Fruit fly (Drosophila melanogaster): ENCODE results near the gene CG16815.

The CG16815 gene

dm6 chr2L:13222225-13222648 is 7.4 kb upstream of the CG16815 start, which contains the start of the genes Ski6 and CG16812 (continued):
- TF ChIP-seq CG12299 (tag; optimal IDR thresholded peaks at IDR 0.05) (peak; percentile 65), CG6813 (GFP tag; optimal IDR thresholded peaks at IDR 0.05) (no peak), CG18262 (tag; optimal IDR thresholded peaks at IDR 0.05) (peak; percentile 76), CG11247 (GFP tag; IDR thresholded peaks at IDR 0.05) (peak; percentile 52; the same call in 1 of the 2 replicates), cato (GFP tag; optimal IDR thresholded peaks at IDR 0.05; ENCODE audit: borderline replicate concordance) (peak; percentile 34), psq (GFP tag; optimal IDR thresholded peaks at IDR 0.05) (peak; percentile 21), klu (GFP tag; IDR thresholded peaks at IDR 0.05) (peak; percentile 8; the same call in 1 of the 2 replicates), CG11696 (GFP tag; IDR thresholded peaks at IDR 0.05) (0 out of 2 replicates have a peak, but pooled peaks have one; percentile 36), az2 (GFP tag; optimal IDR thresholded peaks at IDR 0.05) (peak; percentile 71), Dip3 (GFP tag; optimal IDR thresholded peaks at IDR 0.05) (peak; percentile 30), CG2120 (GFP tag; optimal IDR thresholded peaks at IDR 0.05) (peak; percentile 76), CG13296 (GFP tag; optimal IDR thresholded peaks at IDR 0.05) (peak; percentile 62), Optix (GFP tag; IDR thresholded peaks at IDR 0.05) (no peak), danr (GFP tag; IDR thresholded peaks at IDR 0.05) (peak; percentile 16; the same call in 1 of the 2 replicates), CG8359 (GFP tag; optimal IDR thresholded peaks at IDR 0.05; ENCODE audit: borderline replicate concordance) (no peak), ase (GFP tag; IDR thresholded peaks at IDR 0.05) (peak; percentile 65; the same call in 2 of the 3 replicates), CG4404 (GFP tag; IDR thresholded peaks at IDR 0.05) (peak; percentile 40; the same call in 1 of the 2 replicates), CG10654 (GFP tag; optimal IDR thresholded peaks at IDR 0.05) (peak; percentile 65), Dbx (GFP tag; IDR thresholded peaks at IDR 0.05) (peak; percentile 68), Hsf (GFP tag; optimal IDR thresholded peaks at IDR 0.05) (peak; percentile 62), hbn (GFP tag; IDR thresholded peaks at IDR 0.05; ENCODE audit: partially characterized antibody) (peak; percentile 36; the same call in 1 of the 2 replicates), Meics (GFP tag; optimal IDR thresholded peaks at IDR 0.05) (peak; percentile 48), zf30C (GFP tag; optimal IDR thresholded peaks at IDR 0.05) (no peak), CG6791 (GFP tag; IDR thresholded peaks at IDR 0.05; ENCODE audit: partially characterized antibody) (peak; percentile 35; the same call in 1 of the 3 replicates), CG8924 (tag; optimal IDR thresholded peaks at IDR 0.05) (peak; percentile 86), mam (GFP tag; optimal IDR thresholded peaks at IDR 0.05) (no peak), CG17385 (GFP tag; optimal IDR thresholded peaks at IDR 0.05) (peak; percentile 58), CG10979 (tag; optimal IDR thresholded peaks at IDR 0.05) (peak; percentile 67), CG1603 (tag; optimal IDR thresholded peaks at IDR 0.05) (peak; percentile 44), CG12659 (GFP tag; optimal IDR thresholded peaks at IDR 0.05) (peak; percentile 82), CG8388 (GFP tag; optimal IDR thresholded peaks at IDR 0.05) (peak; percentile 63), odd (GFP tag; optimal IDR thresholded peaks at IDR 0.05) (no peak), Nf-YB (GFP tag; optimal IDR thresholded peaks at IDR 0.05) (peak; percentile 47), ssp (GFP tag; IDR thresholded peaks at IDR 0.05) (peak; percentile 50; the same call in 1 of the 2 replicates), CG6254 (GFP tag; optimal IDR thresholded peaks at IDR 0.05) (no peak), lmd (GFP tag; IDR thresholded peaks at IDR 0.05) (no peak), CG13123 (GFP tag; optimal IDR thresholded peaks at IDR 0.05) (peak; percentile 67), nmo (GFP tag; optimal IDR thresholded peaks at IDR 0.05) (peak; percentile 84), CG33213 (GFP tag; optimal IDR thresholded peaks at IDR 0.05) (peak; percentile 33), Fer3 (tag; optimal IDR thresholded peaks at IDR 0.05) (peak; percentile 82), Hmx (GFP tag; optimal IDR thresholded peaks at IDR 0.05) (peak; percentile 35), CG4820 (GFP tag; optimal IDR thresholded peaks at IDR 0.05) (peak; percentile 53), CG2202 (tag; optimal IDR thresholded peaks at IDR 0.05) (peak; percentile 43), CG17829 (tag; optimal IDR thresholded peaks at IDR 0.05) (peak; percentile 87), kay (GFP tag; optimal IDR thresholded peaks at IDR 0.05) (peak; percentile 52), E2f2 (GFP tag; IDR thresholded peaks at IDR 0.05) (peak; percentile 58; the same call in 1 of the 2 replicates), Hr3 (GFP tag; optimal IDR thresholded peaks at IDR 0.05) (peak; percentile 71), CG17359 (tag; optimal IDR thresholded peaks at IDR 0.05) (peak; percentile 78), NfI (GFP tag; optimal IDR thresholded peaks at IDR 0.05) (peak; percentile 58), Sox102F (GFP tag; optimal IDR thresholded peaks at IDR 0.05) (peak; percentile 81)

All from whole organism, embryonic.